Worm (Caenorhabditis elegans) whole organism, L1 larva: ENCODE measurements around the gene C49C8.1.

ENCODE experiments used
- C04F5.9 ChIP-seq: sonication (generic microtip); optimal IDR thresholded peaks from 2 replicates; lab custom pipeline; 2016; ENCODE audit warnings: missing genetic modification characterization, missing compliant biosample characterization
- blmp-1 ChIP-seq: fragments of 150-350 bp; optimal IDR thresholded peaks from 2 replicates; lab custom pipeline; 2014; ENCODE audit warnings: missing biosample characterization, missing genetic modification characterization
- ceh-63 ChIP-seq: fragments of 200-800 bp; sonication (Bioruptor generic); optimal IDR thresholded peaks from 2 replicates; lab custom pipeline; 2018; ENCODE audit warnings: mild to moderate bottlenecking, missing genetic modification characterization, missing compliant biosample characterization
- ceh-82 ChIP-seq, 3 experiments: fragments of 150-350 bp in 1 of 3; sonication (generic microtip) in 2 of 3; optimal IDR thresholded peaks; 2 replicates each; lab custom pipeline; 2014 to 2017; ENCODE audit warnings: missing biosample characterization in 3 of 3, missing genetic modification characterization in 3 of 3
- ceh-88 ChIP-seq: fragments of 200-800 bp; sonication (Bioruptor generic); IDR thresholded peaks from 2 replicates; pipeline ENCODE4 v1.3.6; 2022; ENCODE audit warnings: missing genetic modification characterization, missing compliant biosample characterization
- ces-1 ChIP-seq: fragments of 150-350 bp; optimal IDR thresholded peaks from 2 replicates; lab custom pipeline; 2014; ENCODE audit warnings: missing biosample characterization, missing genetic modification reagents, missing genetic modification characterization
- dpl-1 ChIP-seq, 3 experiments: fragments of 150-350 bp in 2 of 3; sonication (generic microtip) in 1 of 3; optimal IDR thresholded peaks; 2 replicates each; lab custom pipeline; 2014 to 2017; ENCODE audit warnings: missing biosample characterization in 3 of 3, missing genetic modification characterization in 3 of 3, missing genetic modification reagents in 3 of 3
- dsc-1 ChIP-seq: sonication (generic microtip); optimal IDR thresholded peaks from 2 replicates; lab custom pipeline; 2016; ENCODE audit warnings: mild to moderate bottlenecking, missing genetic modification characterization, missing compliant biosample characterization
- efl-1 ChIP-seq, 4 experiments: fragments of 150-350 bp; optimal IDR thresholded peaks in 3 of 4; peaks in 1 of 4; 1 replicate in 1 of 4; 2 replicates in 3 of 4; lab custom pipeline; 2014; ENCODE audit warnings: missing biosample characterization in 2 of 4, missing genetic modification characterization in 2 of 4, missing genetic modification reagents in 2 of 4
- egl-27 ChIP-seq, 2 experiments: fragments of 150-350 bp in 1 of 2; sonication (generic microtip); optimal IDR thresholded peaks; 3 replicates each; lab custom pipeline; 2017 to 2018; ENCODE audit warnings: missing biosample characterization in 2 of 2, missing genetic modification characterization in 2 of 2, missing genetic modification reagents in 2 of 2
- ets-5 ChIP-seq: fragments of 200-800 bp; sonication (Bioruptor generic); IDR thresholded peaks from 2 replicates; pipeline ENCODE4 v1.3.6; 2022; ENCODE audit warnings: missing genetic modification characterization, missing compliant biosample characterization
- fkh-8 ChIP-seq: sonication (generic microtip); optimal IDR thresholded peaks from 2 replicates; lab custom pipeline; 2016; ENCODE audit warnings: mild to moderate bottlenecking, missing genetic modification characterization, missing compliant biosample characterization
- fos-1 ChIP-seq: fragments of 150-350 bp; optimal IDR thresholded peaks from 2 replicates; lab custom pipeline; 2014; ENCODE audit warnings: missing biosample characterization, missing genetic modification characterization
- isw-1 ChIP-seq: fragments of 200-800 bp; sonication (Bioruptor generic); IDR thresholded peaks from 2 replicates; pipeline ENCODE4 v1.3.6; 2022; ENCODE audit warnings: missing genetic modification characterization, missing compliant biosample characterization
- jun-1 ChIP-seq: fragments of 150-350 bp; optimal IDR thresholded peaks from 2 replicates; lab custom pipeline; 2014; ENCODE audit warnings: missing biosample characterization, missing genetic modification reagents, missing genetic modification characterization
- lin-13 ChIP-seq: fragments of 150-350 bp; optimal IDR thresholded peaks from 2 replicates; lab custom pipeline; 2014; ENCODE audit warnings: missing biosample characterization, missing genetic modification reagents, missing genetic modification characterization
- lin-14 ChIP-seq: fragments of 200-800 bp; sonication (Bioruptor generic); optimal IDR thresholded peaks from 2 replicates; lab custom pipeline; 2018; ENCODE audit warnings: mild to moderate bottlenecking, missing genetic modification characterization, moderate library complexity, missing compliant biosample characterization
- lin-15B ChIP-seq: fragments of 150-350 bp; sonication (generic microtip); optimal IDR thresholded peaks from 3 replicates; lab custom pipeline; 2014; ENCODE audit warnings: missing biosample characterization, missing genetic modification characterization
- lin-35 ChIP-seq, 2 experiments: fragments of 150-350 bp; optimal IDR thresholded peaks; 2 replicates each; lab custom pipeline; 2014; ENCODE audit warnings: missing biosample characterization in 2 of 2, missing genetic modification characterization in 2 of 2, missing genetic modification reagents in 2 of 2
- lin-39 ChIP-seq: fragments of 150-350 bp; optimal IDR thresholded peaks from 2 replicates; lab custom pipeline; 2014; ENCODE audit warnings: missing biosample characterization, missing genetic modification reagents, missing genetic modification characterization
- lsy-2 ChIP-seq, 2 experiments: fragments of 150-350 bp; optimal IDR thresholded peaks; 2 replicates each; lab custom pipeline; 2014; ENCODE audit warnings: missing biosample characterization in 2 of 2, missing genetic modification characterization in 2 of 2
- mab-9 ChIP-seq: fragments of 200-800 bp; sonication (Bioruptor generic); IDR thresholded peaks from 2 replicates; pipeline ENCODE4 v1.3.6; 2022; ENCODE audit warnings: missing genetic modification reagents, missing genetic modification characterization, missing compliant biosample characterization
- mdl-1 ChIP-seq, 2 experiments: fragments of 150-350 bp; optimal IDR thresholded peaks; 2 replicates each; lab custom pipeline; 2014 to 2017; ENCODE audit warnings: missing biosample characterization in 2 of 2, missing genetic modification characterization in 2 of 2, inconsistent platforms in 1 of 2
- mep-1 ChIP-seq: fragments of 150-350 bp; optimal IDR thresholded peaks from 2 replicates; lab custom pipeline; 2014; ENCODE audit warnings: missing biosample characterization, missing genetic modification characterization
- nhr-19 ChIP-seq: fragments of 200-800 bp; sonication (Bioruptor generic); conservative IDR thresholded peaks from 2 replicates; pipeline ENCODE4 v1.3.6; 2022; ENCODE audit warnings: missing genetic modification characterization, missing compliant biosample characterization
- nhr-20 ChIP-seq: sonication (generic microtip); optimal IDR thresholded peaks from 2 replicates; lab custom pipeline; 2016; ENCODE audit warnings: mild to moderate bottlenecking, missing genetic modification characterization, missing compliant biosample characterization
- nhr-237 ChIP-seq: fragments of 150-350 bp; optimal IDR thresholded peaks from 2 replicates; lab custom pipeline; 2014; ENCODE audit warnings: missing biosample characterization, missing genetic modification characterization
- nhr-71 ChIP-seq: sonication (generic microtip); optimal IDR thresholded peaks from 2 replicates; lab custom pipeline; 2016; ENCODE audit warnings: mild to moderate bottlenecking, missing genetic modification characterization, moderate library complexity, missing compliant biosample characterization
- nhr-85 ChIP-seq: sonication (generic microtip); peaks from one replicate; lab custom pipeline; 2016; ENCODE audit warnings: missing genetic modification characterization, inconsistent platforms, missing compliant biosample characterization
- pax-3 ChIP-seq: fragments of 200-800 bp; sonication (Bioruptor generic); optimal IDR thresholded peaks from 2 replicates; lab custom pipeline; 2018; ENCODE audit warnings: mild to moderate bottlenecking, missing genetic modification characterization, moderate library complexity, missing compliant biosample characterization
- rnt-1 ChIP-seq: sonication (generic microtip); optimal IDR thresholded peaks from 2 replicates; lab custom pipeline; 2016; ENCODE audit warnings: mild to moderate bottlenecking, missing genetic modification characterization, moderate library complexity, missing compliant biosample characterization
- snu-23 ChIP-seq: sonication (generic microtip); optimal IDR thresholded peaks from 2 replicates; lab custom pipeline; 2016; ENCODE audit warnings: missing genetic modification characterization, missing compliant biosample characterization
- sox-4 ChIP-seq: sonication (generic microtip); optimal IDR thresholded peaks from 2 replicates; lab custom pipeline; 2016; ENCODE audit warnings: missing genetic modification characterization, missing compliant biosample characterization
- sptf-1 ChIP-seq: fragments of 150-350 bp; optimal IDR thresholded peaks from 2 replicates; lab custom pipeline; 2014; ENCODE audit warnings: missing biosample characterization, missing genetic modification characterization
- sup-37 ChIP-seq: fragments of 200-800 bp; sonication (Bioruptor generic); optimal IDR thresholded peaks from 2 replicates; lab custom pipeline; 2018; ENCODE audit warnings: mild to moderate bottlenecking, missing genetic modification characterization, missing compliant biosample characterization
- tlp-1 ChIP-seq: fragments of 150-350 bp; optimal IDR thresholded peaks from 2 replicates; lab custom pipeline; 2014; ENCODE audit warnings: missing biosample characterization, missing genetic modification characterization
- unc-130 ChIP-seq: fragments of 150-350 bp; optimal IDR thresholded peaks from 2 replicates; lab custom pipeline; 2017; ENCODE audit warnings: missing biosample characterization, missing genetic modification characterization, inconsistent platforms
- unc-62 ChIP-seq: fragments of 150-350 bp; optimal IDR thresholded peaks from 2 replicates; lab custom pipeline; 2014; ENCODE audit warnings: missing biosample characterization, missing genetic modification reagents, missing genetic modification characterization
- unc-86 ChIP-seq: sonication (generic microtip); optimal IDR thresholded peaks from 2 replicates; lab custom pipeline; 2016; ENCODE audit warnings: missing genetic modification characterization, missing compliant biosample characterization
- xbp-1 ChIP-seq: sonication (generic microtip); optimal IDR thresholded peaks from 2 replicates; lab custom pipeline; 2016; ENCODE audit warnings: missing genetic modification characterization, missing compliant biosample characterization
- zag-1 ChIP-seq: fragments of 150-350 bp; optimal IDR thresholded peaks from 2 replicates; lab custom pipeline; 2014; ENCODE audit warnings: missing biosample characterization, missing genetic modification characterization

C49C8.1 gene

ce11 chrIV:8615314-8615713 is 39.1 kb upstream of the C49C8.1 start:
- TF ChIP-seq ceh-63 (GFP tag; lab: Kevin White, UChicago) (no peak), lin-13 (GFP tag; lab: Kevin White, UChicago) (no peak), nhr-19 (GFP tag; lab: Robert Waterston, UW) (no peak), unc-62 (no peak), tlp-1 (tag; lab: Kevin White, UChicago) (no peak), isw-1 (no peak), blmp-1 (tag; lab: Kevin White, UChicago) (no peak), unc-130 (tag; lab: Kevin White, UChicago) (no peak), nhr-85 (tag; lab: Kevin White, UChicago) (no peak), fkh-8 (tag; lab: Kevin White, UChicago) (no peak)

ce11 chrIV:8617047-8617446 is 37.3 kb upstream of the C49C8.1 start, which contains the start of the genes F42A9.7 and F42A9.3:
F42A9.7 (minus strand) TSS chrIV:8617147.
F42A9.3 (plus strand) TSS chrIV:8617260.
- TF ChIP-seq mab-9 (GFP tag; lab: Robert Waterston, UW) (no peak), dsc-1 (tag; lab: Kevin White, UChicago) (no peak), lin-39 (tag; lab: Kevin White, UChicago) (no peak), unc-86 (tag; lab: Kevin White, UChicago) (no peak), ets-5 (no peak), pax-3 (no peak), mdl-1 (tag; optimal IDR thresholded peaks at IDR 0.05; lab: Kevin White, UChicago) (no peak), dpl-1 (GFP tag; optimal IDR thresholded peaks at IDR 0.05; lab: Kevin White, UChicago) (no peak), xbp-1 (tag; lab: Kevin White, UChicago) (no peak), nhr-237 (tag; lab: Kevin White, UChicago) (no peak)

ce11 chrIV:8618698-8619097 is 35.7 kb upstream of the C49C8.1 start, which contains the start of gene F42A9.8:
F42A9.8 (minus strand) TSS chrIV:8618785.
- TF ChIP-seq lin-13 (GFP tag; lab: Kevin White, UChicago), result no peak
- TF ChIP-seq unc-130 (tag; lab: Kevin White, UChicago), result no peak
- TF ChIP-seq sptf-1 (tag; lab: Kevin White, UChicago), result no peak
- no peak for TF ChIP-seq mdl-1 (tag; optimal IDR thresholded peaks at IDR 0.05; lab: Kevin White, UChicago)
- TF ChIP-seq blmp-1 (tag; lab: Kevin White, UChicago), result peak; percentile 6
- no peak for TF ChIP-seq egl-27 (tag; optimal IDR thresholded peaks at IDR 0.05; lab: Kevin White, UChicago)
- no peak for TF ChIP-seq isw-1
- TF ChIP-seq lsy-2 (tag; optimal IDR thresholded peaks at IDR 0.05; lab: Kevin White, UChicago), result peak; percentile 18 to 49
- no peak for TF ChIP-seq sox-4 (tag; lab: Kevin White, UChicago)
- TF ChIP-seq lin-14, result peak; percentile 42
- TF ChIP-seq mab-9 (GFP tag; lab: Robert Waterston, UW), result no peak
- peak in 1 of 3 experiments; percentile 11 for TF ChIP-seq ceh-82 (tag; optimal IDR thresholded peaks at IDR 0.05; lab: Kevin White, UChicago)
- TF ChIP-seq efl-1 (optimal IDR thresholded peaks at IDR 0.05; lab: Kevin White, UChicago), result peak; percentile 25 to 26
- peak; percentile 39 to 85 for TF ChIP-seq efl-1 (GFP tag; optimal IDR thresholded peaks at IDR 0.05 in 1 of 2; lab: Kevin White, UChicago)
- TF ChIP-seq dpl-1 (GFP tag; optimal IDR thresholded peaks at IDR 0.05; lab: Kevin White, UChicago), result peak in 1 of 3 experiments; percentile 30
- TF ChIP-seq mep-1, result peak; percentile 21
- TF ChIP-seq zag-1 (tag; lab: Kevin White, UChicago), result no peak
- TF ChIP-seq nhr-71, result peak; percentile 31
- no peak for TF ChIP-seq sup-37 (GFP tag; lab: Kevin White, UChicago)
- no peak for TF ChIP-seq fos-1
- TF ChIP-seq jun-1 (tag; lab: Kevin White, UChicago), result no peak
- TF ChIP-seq rnt-1 (tag; lab: Kevin White, UChicago), result no peak
- TF ChIP-seq C04F5.9 (tag; lab: Kevin White, UChicago), result no peak
- TF ChIP-seq tlp-1 (tag; lab: Kevin White, UChicago), result no peak
- no peak for TF ChIP-seq unc-86 (tag; lab: Kevin White, UChicago)
- peak; percentile 35 for TF ChIP-seq snu-23 (GFP tag; lab: Kevin White, UChicago)
- TF ChIP-seq ces-1 (GFP tag; lab: Kevin White, UChicago), result no peak
- TF ChIP-seq lin-35 (GFP tag; optimal IDR thresholded peaks at IDR 0.05; lab: Kevin White, UChicago), result peak in 1 of 2 experiments; percentile 42
- TF ChIP-seq lin-39 (tag; lab: Kevin White, UChicago), result no peak
- no peak for TF ChIP-seq lin-15B (tag; lab: Kevin White, UChicago)
- peak; percentile 6 for TF ChIP-seq nhr-20 (tag; lab: Kevin White, UChicago)
- no peak for TF ChIP-seq ets-5
- TF ChIP-seq ceh-88 (GFP tag; lab: Robert Waterston, UW), result no peak
